Fruit fly (Drosophila melanogaster) whole organism, prepupa: ENCODE results near the gene Bacc.

Source experiments
- Blimp-1 ChIP-seq: fragments of 200-800 bp; sonication (Bioruptor generic); optimal IDR thresholded peaks from 3 replicates; lab custom pipeline; 2017; ENCODE audit warnings: missing biosample characterization, missing genetic modification characterization, mild to moderate bottlenecking, moderate library complexity, missing genetic modification reagents
- CG10669 ChIP-seq: fragments of 200-800 bp; sonication (Bioruptor generic); optimal IDR thresholded peaks from 3 replicates; lab custom pipeline; 2018; ENCODE audit warnings: missing biosample characterization, mild to moderate bottlenecking, missing genetic modification characterization, moderate library complexity
- CG11294 ChIP-seq: fragments of 200-800 bp; sonication (Bioruptor generic); IDR thresholded peaks from 2 replicates; pipeline ENCODE4 v1.3.6; 2022; ENCODE audit warnings: missing biosample characterization, missing genetic modification characterization
- CG11762 ChIP-seq: fragments of 200-800 bp; sonication (Bioruptor generic); optimal IDR thresholded peaks from 3 replicates; lab custom pipeline; 2016; ENCODE audit warnings: missing biosample characterization, missing genetic modification characterization; ENCODE audit not compliant: insufficient read depth
- CG11902 ChIP-seq: fragments of 200-800 bp; sonication (Bioruptor generic); optimal IDR thresholded peaks from 3 replicates; lab custom pipeline; 2016; ENCODE audit warnings: missing biosample characterization, missing genetic modification characterization
- CG15336 ChIP-seq: fragments of 200-800 bp; sonication (Bioruptor generic); IDR thresholded peaks from 2 replicates; pipeline ENCODE4 v1.3.6; 2022; ENCODE audit warnings: missing biosample characterization, missing genetic modification characterization
- CG1621 ChIP-seq: fragments of 200-800 bp; sonication (Bioruptor generic); optimal IDR thresholded peaks from 3 replicates; lab custom pipeline; 2018; ENCODE audit warnings: missing biosample characterization, mild to moderate bottlenecking, missing genetic modification characterization
- CG16779 ChIP-seq: fragments of 200-800 bp; sonication (Bioruptor generic); optimal IDR thresholded peaks from 3 replicates; lab custom pipeline; 2017; ENCODE audit warnings: missing biosample characterization, mild to moderate bottlenecking, missing genetic modification characterization
- CG31627 ChIP-seq: fragments of 200-800 bp; sonication (Bioruptor generic); optimal IDR thresholded peaks from 3 replicates; lab custom pipeline; 2016; ENCODE audit warnings: missing biosample characterization, missing genetic modification characterization
- CG34406 ChIP-seq: fragments of 200-800 bp; sonication (Bioruptor generic); optimal IDR thresholded peaks from 3 replicates; lab custom pipeline; 2016; ENCODE audit warnings: missing biosample characterization, missing genetic modification characterization
- CG3919 ChIP-seq: fragments of 200-800 bp; sonication (Bioruptor generic); optimal IDR thresholded peaks from 3 replicates; lab custom pipeline; 2016; ENCODE audit warnings: missing biosample characterization, missing genetic modification characterization
- CG4318 ChIP-seq: fragments of 200-800 bp; sonication (Bioruptor generic); optimal IDR thresholded peaks from 3 replicates; lab custom pipeline; 2017; ENCODE audit warnings: missing biosample characterization, mild to moderate bottlenecking, missing genetic modification characterization
- CG6163 ChIP-seq: fragments of 200-800 bp; sonication (Bioruptor generic); IDR thresholded peaks from 3 replicates; pipeline ENCODE4 v1.3.6; 2022; ENCODE audit warnings: missing biosample characterization, missing genetic modification characterization
- CG6276 ChIP-seq: fragments of 200-800 bp; sonication (Bioruptor generic); optimal IDR thresholded peaks from 2 replicates; lab custom pipeline; 2017; ENCODE audit warnings: missing biosample characterization, mild to moderate bottlenecking, missing genetic modification characterization
- CG6792 ChIP-seq: fragments of 200-800 bp; sonication (Bioruptor generic); optimal IDR thresholded peaks from 3 replicates; lab custom pipeline; 2016; ENCODE audit warnings: missing biosample characterization, missing genetic modification characterization
- CG6854 ChIP-seq: fragments of 200-800 bp; sonication (Bioruptor generic); optimal IDR thresholded peaks from 2 replicates; lab custom pipeline; 2017; ENCODE audit warnings: missing biosample characterization, mild to moderate bottlenecking, missing genetic modification characterization
- CG8119 ChIP-seq: fragments of 200-800 bp; sonication (Bioruptor generic); IDR thresholded peaks from 3 replicates; pipeline ENCODE4 v1.3.6; 2022; ENCODE audit warnings: missing biosample characterization, missing genetic modification characterization
- CG8319 ChIP-seq: fragments of 200-800 bp; sonication (Bioruptor generic); optimal IDR thresholded peaks from 3 replicates; lab custom pipeline; 2016; ENCODE audit warnings: missing biosample characterization, missing genetic modification characterization
- CG9139 ChIP-seq: fragments of 200-800 bp; sonication (Bioruptor generic); optimal IDR thresholded peaks from 3 replicates; lab custom pipeline; 2017; ENCODE audit warnings: missing biosample characterization, mild to moderate bottlenecking, missing genetic modification characterization
- Eip75B ChIP-seq: fragments of 200-800 bp; sonication (Bioruptor generic); optimal IDR thresholded peaks from 3 replicates; lab custom pipeline; 2016; ENCODE audit warnings: missing biosample characterization, missing genetic modification characterization
- Eip93F ChIP-seq: fragments of 200-800 bp; sonication (Bioruptor generic); optimal IDR thresholded peaks from 2 replicates; lab custom pipeline; 2016; ENCODE audit warnings: missing biosample characterization, mild to moderate bottlenecking, missing genetic modification characterization
- Ets21C ChIP-seq: fragments of 200-800 bp; sonication (Bioruptor generic); optimal IDR thresholded peaks from 3 replicates; lab custom pipeline; 2016; ENCODE audit warnings: missing biosample characterization, missing genetic modification characterization
- Ets96B ChIP-seq: fragments of 200-800 bp; optimal IDR thresholded peaks from 2 replicates; lab custom pipeline; 2019; ENCODE audit warnings: missing biosample characterization, mild to moderate bottlenecking, missing genetic modification characterization, moderate library complexity
- Hr38 ChIP-seq: sonication (Bioruptor generic); optimal IDR thresholded peaks from 2 replicates; lab custom pipeline; 2016; ENCODE audit warnings: missing biosample characterization, missing genetic modification characterization
- Hr4 ChIP-seq: fragments of 200-800 bp; sonication (Bioruptor generic); optimal IDR thresholded peaks from 3 replicates; lab custom pipeline; 2016; ENCODE audit warnings: missing biosample characterization, missing genetic modification characterization
- Lpt ChIP-seq: fragments of 200-800 bp; sonication (Bioruptor generic); optimal IDR thresholded peaks from 3 replicates; lab custom pipeline; 2016; ENCODE audit warnings: missing biosample characterization, missing genetic modification characterization
- Met ChIP-seq: fragments of 200-800 bp; sonication (Bioruptor generic); optimal IDR thresholded peaks from 3 replicates; lab custom pipeline; 2016; ENCODE audit warnings: missing biosample characterization, missing genetic modification characterization
- OdsH ChIP-seq: fragments of 200-800 bp; sonication (Bioruptor generic); optimal IDR thresholded peaks from 3 replicates; lab custom pipeline; 2016; ENCODE audit warnings: missing biosample characterization, missing genetic modification characterization
- Smox ChIP-seq: fragments of 200-800 bp; sonication (Bioruptor generic); optimal IDR thresholded peaks from 3 replicates; lab custom pipeline; 2016; ENCODE audit warnings: missing biosample characterization, missing genetic modification characterization
- Sox102F ChIP-seq: fragments of 200-800 bp; sonication (Bioruptor generic); optimal IDR thresholded peaks from 2 replicates; lab custom pipeline; 2016; ENCODE audit warnings: missing biosample characterization, mild to moderate bottlenecking, missing genetic modification characterization
- achi ChIP-seq: fragments of 200-800 bp; sonication (Bioruptor generic); optimal IDR thresholded peaks from 3 replicates; lab custom pipeline; 2016; ENCODE audit warnings: missing biosample characterization, missing genetic modification characterization
- acj6 ChIP-seq: fragments of 200-800 bp; sonication (Bioruptor generic); optimal IDR thresholded peaks from 3 replicates; lab custom pipeline; 2016; ENCODE audit warnings: missing biosample characterization, missing genetic modification characterization
- cyc ChIP-seq: fragments of 200-800 bp; sonication (Bioruptor generic); optimal IDR thresholded peaks from 3 replicates; lab custom pipeline; 2016; ENCODE audit warnings: missing biosample characterization, missing genetic modification characterization
- dac ChIP-seq: fragments of 200-800 bp; sonication (Bioruptor generic); optimal IDR thresholded peaks from 2 replicates; lab custom pipeline; 2017; ENCODE audit warnings: missing biosample characterization, mild to moderate bottlenecking, missing genetic modification characterization
- dsx ChIP-seq: fragments of 200-800 bp; optimal IDR thresholded peaks from 3 replicates; lab custom pipeline; 2019; ENCODE audit warnings: missing biosample characterization, mild to moderate bottlenecking, missing genetic modification characterization, moderate library complexity; ENCODE audit not compliant: poor library complexity, severe bottlenecking
- eg ChIP-seq: fragments of 200-800 bp; sonication (Bioruptor generic); IDR thresholded peaks from 3 replicates; pipeline ENCODE4 v1.3.6; 2022; ENCODE audit warnings: missing biosample characterization, missing genetic modification characterization
- esn ChIP-seq: fragments of 200-800 bp; sonication (Bioruptor generic); optimal IDR thresholded peaks from 2 replicates; lab custom pipeline; 2016; ENCODE audit warnings: missing biosample characterization, mild to moderate bottlenecking, missing genetic modification characterization, moderate library complexity
- fd85E ChIP-seq: fragments of 200-800 bp; sonication (Bioruptor generic); optimal IDR thresholded peaks from 3 replicates; lab custom pipeline; 2016; ENCODE audit warnings: missing biosample characterization, missing genetic modification characterization
- fkh ChIP-seq: fragments of 200-800 bp; sonication (Bioruptor generic); optimal IDR thresholded peaks from 3 replicates; lab custom pipeline; 2017; ENCODE audit warnings: missing biosample characterization, mild to moderate bottlenecking, missing genetic modification characterization, moderate library complexity
- lz ChIP-seq: fragments of 200-800 bp; sonication (Bioruptor generic); optimal IDR thresholded peaks from 3 replicates; lab custom pipeline; 2016; ENCODE audit warnings: missing biosample characterization, missing genetic modification characterization
- net ChIP-seq: fragments of 200-800 bp; sonication (Bioruptor generic); optimal IDR thresholded peaks from 3 replicates; lab custom pipeline; 2016; ENCODE audit warnings: missing biosample characterization, missing genetic modification characterization
- pdm3 ChIP-seq: fragments of 200-800 bp; sonication (Bioruptor generic); optimal IDR thresholded peaks from 3 replicates; lab custom pipeline; 2016; ENCODE audit warnings: missing biosample characterization, missing genetic modification characterization
- salr ChIP-seq, 2 experiments: fragments of 200-800 bp; sonication (Bioruptor generic); optimal IDR thresholded peaks; 3 replicates each; lab custom pipeline; 2016 to 2018; ENCODE audit warnings: missing biosample characterization in 2 of 2, missing genetic modification characterization in 2 of 2, mild to moderate bottlenecking in 1 of 2
- spab ChIP-seq: fragments of 200-800 bp; sonication (Bioruptor generic); optimal IDR thresholded peaks from 2 replicates; lab custom pipeline; 2017; ENCODE audit warnings: missing biosample characterization, mild to moderate bottlenecking, missing genetic modification characterization, missing genetic modification reagents
- ss ChIP-seq, 2 experiments: fragments of 200-800 bp; sonication (Bioruptor generic); optimal IDR thresholded peaks; 2 replicates in 1 of 2; 3 replicates in 1 of 2; lab custom pipeline; 2017 to 2018; ENCODE audit warnings: mild to moderate bottlenecking in 2 of 2, missing biosample characterization in 2 of 2, missing genetic modification characterization in 2 of 2, moderate library complexity in 1 of 2
- svp ChIP-seq: fragments of 200-800 bp; sonication (Bioruptor generic); peaks from one replicate; lab custom pipeline; 2016; ENCODE audit warnings: missing biosample characterization, missing genetic modification characterization
- topi ChIP-seq: fragments of 200-800 bp; sonication (Bioruptor generic); optimal IDR thresholded peaks from 3 replicates; lab custom pipeline; 2016; ENCODE audit warnings: missing biosample characterization, missing genetic modification characterization
- vri ChIP-seq: fragments of 200-800 bp; sonication (Bioruptor generic); optimal IDR thresholded peaks from 3 replicates; lab custom pipeline; 2016; ENCODE audit warnings: missing biosample characterization, mild to moderate bottlenecking, missing genetic modification characterization

The Bacc gene

DNA sequence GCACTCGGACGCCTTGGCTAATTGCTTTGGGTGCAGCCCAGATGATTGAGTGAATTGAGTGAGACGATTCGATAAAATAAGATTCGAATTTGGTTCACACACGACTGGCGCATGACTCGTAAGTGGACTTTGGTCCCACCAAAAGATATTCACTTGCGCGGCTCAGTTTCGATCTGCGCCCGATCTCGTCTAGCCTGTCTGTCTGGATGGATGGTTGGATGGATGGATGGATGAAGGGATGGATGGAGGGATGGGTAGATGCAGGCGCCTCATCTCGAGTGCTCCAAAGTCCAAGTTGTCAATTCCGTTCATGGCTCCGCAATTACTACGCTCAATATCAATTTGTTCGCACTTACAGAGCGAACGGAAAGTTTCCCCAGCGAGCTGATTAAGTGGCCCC is 50.3 kb downstream of the Bacc start (continued):
- TF ChIP-seq Eip75B (no peak), Hr38 (GFP tag; lab: Kevin White, UChicago) (peak; percentile 27), vri (GFP tag; lab: Kevin White, UChicago) (no peak), CG9139 (GFP tag; lab: Kevin White, UChicago) (peak; percentile 88), eg (GFP tag; lab: Robert Waterston, UW) (0 out of 3 replicates have a peak, but pooled peaks have one; percentile 37), CG10669 (GFP tag; lab: Kevin White, UChicago) (peak; percentile 57), CG1621 (tag; lab: Kevin White, UChicago) (peak; percentile 55), net (GFP tag; lab: Kevin White, UChicago) (peak; percentile 38), CG11762 (GFP tag; lab: Kevin White, UChicago) (no peak), OdsH (GFP tag; lab: Kevin White, UChicago) (no peak), acj6 (GFP tag; lab: Kevin White, UChicago) (no peak), pdm3 (GFP tag; lab: Kevin White, UChicago) (no peak), CG11294 (no peak), svp (GFP tag; lab: Kevin White, UChicago) (peak; percentile 10), Met (GFP tag; lab: Kevin White, UChicago) (no peak), CG8119 (GFP tag; lab: Robert Waterston, UW) (peak; percentile 59; the same call in 2 of the 3 replicates), CG15336 (peak; percentile 43), spab (peak; percentile 73), fd85E (GFP tag; lab: Kevin White, UChicago) (no peak), Ets96B (tag; lab: Kevin White, UChicago) (peak; percentile 33), dsx (GFP tag; lab: Kevin White, UChicago) (no peak), CG16779 (tag; lab: Kevin White, UChicago) (peak; percentile 39), esn (GFP tag; lab: Kevin White, UChicago) (no peak), ss (GFP tag; optimal IDR thresholded peaks at IDR 0.05; lab: Kevin White, UChicago) (peak; percentile 90 to 91), CG6276 (GFP tag; lab: Kevin White, UChicago) (peak; percentile 88), achi (GFP tag; lab: Kevin White, UChicago) (no peak), topi (GFP tag; lab: Kevin White, UChicago) (no peak), CG3919 (GFP tag; lab: Kevin White, UChicago) (peak; percentile 43), CG34406 (GFP tag; lab: Kevin White, UChicago) (no peak)
- TF ChIP-seq, all 60 proteins: peak for 22

DNA sequence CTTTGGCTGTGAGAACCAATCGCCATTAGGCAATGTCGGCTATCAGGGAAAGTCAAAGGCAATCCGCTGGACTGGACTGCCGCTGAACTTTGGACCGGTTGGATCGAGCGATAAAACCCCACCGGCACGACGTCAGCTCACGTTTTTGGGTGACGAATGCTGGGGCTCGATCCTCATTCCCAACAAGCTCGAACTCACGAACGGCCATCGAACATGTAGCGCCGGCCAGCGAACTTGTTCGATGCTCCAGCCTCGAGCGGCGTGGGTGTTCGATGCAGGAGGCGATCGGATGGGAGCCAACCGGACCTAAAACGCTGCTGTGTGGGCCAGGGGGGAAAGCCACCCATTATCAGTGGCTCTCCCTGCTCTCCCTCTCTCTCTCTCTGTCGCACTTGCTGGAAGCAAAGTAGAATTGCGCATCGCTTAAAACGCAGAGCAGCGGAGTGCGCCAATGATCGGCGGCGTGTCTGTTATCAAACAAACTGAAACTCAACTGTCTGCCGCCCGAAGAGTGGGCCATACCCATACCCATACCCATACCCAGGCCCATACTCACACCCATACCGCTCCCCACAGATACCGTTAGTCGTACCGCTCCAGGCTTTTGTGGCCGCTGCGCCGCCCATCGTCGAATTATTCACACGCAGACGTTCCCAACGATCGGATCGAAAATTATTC is 52.5 kb downstream of the Bacc start, which contains the start of gene daw:
Gene daw, plus strand, starts transcription at position 628 of the 678 bp plus-strand sequence.
- TF ChIP-seq fkh (GFP tag; lab: Kevin White, UChicago) (no peak), cyc (no peak), CG31627 (GFP tag; lab: Kevin White, UChicago) (no peak), Eip93F (peak; percentile 83), CG11902 (GFP tag; lab: Kevin White, UChicago) (no peak), CG1621 (tag; lab: Kevin White, UChicago) (peak; percentile 64), Hr4 (GFP tag; lab: Kevin White, UChicago) (no peak), Smox (GFP tag; lab: Kevin White, UChicago) (peak; percentile 10), Met (GFP tag; lab: Kevin White, UChicago) (peak; percentile 38), svp (GFP tag; lab: Kevin White, UChicago) (peak; percentile 89), Sox102F (peak; percentile 59), net (GFP tag; lab: Kevin White, UChicago) (peak; percentile 79), CG6854 (GFP tag; lab: Kevin White, UChicago) (peak; percentile 89), CG3919 (GFP tag; lab: Kevin White, UChicago) (peak; percentile 72), topi (GFP tag; lab: Kevin White, UChicago) (peak; percentile 59), CG8319 (GFP tag; lab: Kevin White, UChicago) (peak; percentile 39), CG10669 (GFP tag; lab: Kevin White, UChicago) (peak; percentile 58), CG9139 (GFP tag; lab: Kevin White, UChicago) (peak; percentile 90), CG6163 (GFP tag; lab: Robert Waterston, UW) (peak; percentile 60; the same call in 2 of the 3 replicates), Hr38 (GFP tag; lab: Kevin White, UChicago) (no peak), salr (GFP tag; optimal IDR thresholded peaks at IDR 0.05; lab: Kevin White, UChicago) (peak in 1 of 2 experiments; percentile 21), Ets21C (GFP tag; lab: Kevin White, UChicago) (no peak), dac (GFP tag; lab: Kevin White, UChicago) (peak; percentile 25), lz (GFP tag; lab: Kevin White, UChicago) (no peak), CG6792 (GFP tag; lab: Kevin White, UChicago) (no peak), Lpt (GFP tag; lab: Kevin White, UChicago) (peak; percentile 6), CG4318 (GFP tag; lab: Kevin White, UChicago) (no peak), Blimp-1 (GFP tag; lab: Kevin White, UChicago) (peak; percentile 41), CG34406 (GFP tag; lab: Kevin White, UChicago) (no peak)
